Worm (Caenorhabditis elegans): Measurements from ENCODE around the gene srz-70.
"Not testable (repeated sequence)": the region's sequence is repeated elsewhere in the genome, so short reads cannot be mapped to it uniquely, and the experiment has no call there.

srz-70 gene

ce11 chrIV:3436021-3436420, 42.8 kb downstream of the srz-70 start, which contains the start of gene srz-32:
srz-32 (plus strand) TSS chrIV:3436321.
- TF ChIP-seq ref-1 (GFP tag; conservative IDR thresholded peaks at IDR 0.05) (no peak), ztf-29 (GFP tag; IDR thresholded peaks at IDR 0.05) (no peak)

DNA sequence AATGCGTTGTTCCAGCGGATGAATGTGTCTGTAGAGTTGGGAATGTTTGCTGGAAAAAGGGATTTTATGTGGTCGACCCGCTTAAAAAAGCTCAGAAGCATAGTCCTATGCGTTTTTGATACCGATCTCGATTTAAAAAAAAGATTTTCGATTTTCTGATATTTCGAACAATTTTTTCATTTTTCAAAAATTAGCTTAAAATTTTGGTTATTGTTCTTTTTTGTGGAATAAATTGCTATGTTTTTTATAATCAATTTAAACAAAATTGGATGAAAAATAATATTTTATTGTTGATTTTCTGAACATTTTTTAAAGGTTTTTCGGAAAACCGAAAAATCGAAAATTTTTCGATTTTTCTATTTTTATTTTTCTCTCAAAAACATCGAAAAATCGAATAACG, 45.4 kb downstream of the srz-70 start, which contains the start of gene C04C3.7:
Gene C04C3.7 (minus strand): TSS at position 101 of the 400 bp plus-strand sequence.
- not testable (repeated sequence) for TF ChIP-seq cog-1 (tag; optimal IDR thresholded peaks at IDR 0.05); ztf-23 (GFP tag; IDR thresholded peaks at IDR 0.05); ztf-29 (GFP tag; IDR thresholded peaks at IDR 0.05)

- TF ChIP-seq flt-1 (GFP tag; IDR thresholded peaks at IDR 0.05) (no peak), cog-1 (tag; optimal IDR thresholded peaks at IDR 0.05) (no peak), med-1 (GFP tag; optimal IDR thresholded peaks at IDR 0.05; ENCODE audit: insufficient read depth) (no peak)
Observed at ce11 chrIV:3428434-3428950, 50.3 kb downstream of the srz-70 start, which contains the start of the genes C04C3.9 and srz-60. C04C3.9 (minus strand) TSS chrIV:3428534. srz-60 (plus strand) TSS chrIV:3428900.
